Worm (Caenorhabditis elegans): Measurements from ENCODE around the gene trcs-2.

- TF ChIP-seq hlh-30 (tag; optimal IDR thresholded peaks at IDR 0.05; ENCODE audit: insufficient read depth) (no peak), ttx-3 (tag; optimal IDR thresholded peaks at IDR 0.05) (no peak), unc-55 (GFP tag; optimal IDR thresholded peaks at IDR 0.05) (no peak), pqm-1 (tag; optimal IDR thresholded peaks at IDR 0.05) (no peak), ceh-18 (tag; optimal IDR thresholded peaks at IDR 0.05) (no peak)
Measured at ce11 chrII:8742006-8742847, 20.0 kb downstream of the trcs-2 start.

Data from whole organism, late embryonic.